Worm (Caenorhabditis elegans) whole organism, L4 larva: Measurements from ENCODE around the gene dos-3.
A peak's percentile ranks its signal among the peaks of the same experiment; 100 is the strongest.

Source experiments
- F37D6.2 ChIP-seq: sonication (generic microtip); optimal IDR thresholded peaks from 2 replicates; lab custom pipeline; 2016; ENCODE audit warnings: mild to moderate bottlenecking, missing genetic modification characterization, missing compliant biosample characterization
- F44E2.7 ChIP-seq: fragments of 200-800 bp; sonication (Bioruptor generic); IDR thresholded peaks from 2 replicates; pipeline ENCODE4 v2.1.2; 2022; ENCODE audit warnings: missing genetic modification characterization, missing compliant biosample characterization
- F49E8.2 ChIP-seq: sonication (generic microtip); optimal IDR thresholded peaks from 2 replicates; lab custom pipeline; 2016; ENCODE audit warnings: missing compliant biosample characterization, mild to moderate bottlenecking, missing genetic modification characterization, borderline replicate concordance
- R02D3.7 ChIP-seq: fragments of 150-350 bp; sonication (generic microtip); optimal IDR thresholded peaks from 3 replicates; lab custom pipeline; 2014; ENCODE audit warnings: missing biosample characterization, missing genetic modification characterization
- Y105C5A.15 ChIP-seq: fragments of 200-800 bp; sonication (Bioruptor generic); IDR thresholded peaks from 2 replicates; pipeline ENCODE4 v1.3.6; 2022; ENCODE audit warnings: missing genetic modification characterization, missing compliant biosample characterization
- aha-1 ChIP-seq: fragments of 150-350 bp; peaks from one replicate; lab custom pipeline; 2014; ENCODE audit warnings: missing biosample characterization, missing genetic modification characterization
- ctbp-1 ChIP-seq: fragments of 200-800 bp; sonication (Bioruptor generic); IDR thresholded peaks from 2 replicates; pipeline ENCODE4 v1.3.6; 2022; ENCODE audit warnings: missing genetic modification reagents, missing genetic modification characterization, missing compliant biosample characterization
- hlh-11 ChIP-seq: fragments of 200-800 bp; sonication (Bioruptor generic); optimal IDR thresholded peaks from 2 replicates; lab custom pipeline; 2018; ENCODE audit warnings: mild to moderate bottlenecking, missing genetic modification characterization, missing compliant biosample characterization
- lin-38 ChIP-seq: fragments of 200-800 bp; sonication (Bioruptor generic); IDR thresholded peaks from 2 replicates; pipeline ENCODE4 v1.3.6; 2022; ENCODE audit warnings: missing genetic modification reagents, missing genetic modification characterization, missing compliant biosample characterization
- lin-39 ChIP-seq: fragments of 150-350 bp; optimal IDR thresholded peaks from 2 replicates; lab custom pipeline; 2014; ENCODE audit warnings: missing biosample characterization, missing genetic modification reagents, missing genetic modification characterization
- mdt-29 ChIP-seq: fragments of 200-800 bp; sonication (Bioruptor generic); IDR thresholded peaks from 2 replicates; pipeline ENCODE4 v1.3.6; 2022; ENCODE audit warnings: missing genetic modification reagents, missing genetic modification characterization, missing compliant biosample characterization
- mxl-3 ChIP-seq: fragments of 200-800 bp; sonication (Bioruptor generic); optimal IDR thresholded peaks from 2 replicates; lab custom pipeline; 2018; ENCODE audit warnings: mild to moderate bottlenecking, missing genetic modification characterization, missing compliant biosample characterization
- nhr-102 ChIP-seq: sonication (generic microtip); optimal IDR thresholded peaks from 2 replicates; lab custom pipeline; 2016; ENCODE audit warnings: mild to moderate bottlenecking, missing genetic modification characterization, moderate library complexity, missing compliant biosample characterization
- rbr-2 ChIP-seq: sonication (generic microtip); optimal IDR thresholded peaks from 2 replicates; lab custom pipeline; 2016; ENCODE audit warnings: missing genotype, missing genetic modification characterization, missing compliant biosample characterization
- saeg-2 ChIP-seq: fragments of 200-800 bp; sonication (Bioruptor generic); IDR thresholded peaks from 2 replicates; pipeline ENCODE4 v1.3.6; 2022; ENCODE audit warnings: missing genetic modification reagents, missing genetic modification characterization, missing compliant biosample characterization
- spr-1 ChIP-seq: sonication (generic microtip); optimal IDR thresholded peaks from 2 replicates; lab custom pipeline; 2016; ENCODE audit warnings: mild to moderate bottlenecking, missing genetic modification characterization, missing compliant biosample characterization
- spr-3 ChIP-seq: fragments of 200-800 bp; sonication (Bioruptor generic); optimal IDR thresholded peaks from 2 replicates; lab custom pipeline; 2018; ENCODE audit warnings: mild to moderate bottlenecking, missing genetic modification characterization, missing compliant biosample characterization
- unc-62 ChIP-seq, 3 experiments: fragments of 150-350 bp in 1 of 3; sonication (generic microtip); optimal IDR thresholded peaks in 2 of 3; peaks in 1 of 3; 1 replicate in 1 of 3; 2 replicates in 2 of 3; lab custom pipeline; 2014 to 2017; ENCODE audit warnings: missing biosample characterization in 3 of 3, missing genetic modification characterization in 3 of 3, missing genetic modification reagents in 3 of 3, missing genotype in 1 of 3
- vab-7 ChIP-seq: fragments of 200-800 bp; sonication (Bioruptor generic); IDR thresholded peaks from 2 replicates; pipeline ENCODE4 v1.3.6; 2022; ENCODE audit warnings: missing genetic modification reagents, missing genetic modification characterization, missing compliant biosample characterization
- zfp-2 ChIP-seq: sonication (generic microtip); optimal IDR thresholded peaks from 2 replicates; lab custom pipeline; 2016; ENCODE audit warnings: mild to moderate bottlenecking, missing genetic modification characterization, missing compliant biosample characterization
- zip-2 ChIP-seq: fragments of 150-350 bp; optimal IDR thresholded peaks from 2 replicates; lab custom pipeline; 2014; ENCODE audit warnings: missing biosample characterization, missing genetic modification characterization

The dos-3 gene

ce11 chrIII:793595-793994, 45.8 kb downstream of the dos-3 start, which contains the start of gene snt-2 (continued):
- TF ChIP-seq mxl-3 (peak; percentile 51), lin-38 (GFP tag; lab: Robert Waterston, UW) (peak; percentile 78), mdt-29 (0 out of 2 replicates have a peak, but pooled peaks have one; percentile 26), F37D6.2 (tag; lab: Kevin White, UChicago) (peak; percentile 38)

DNA sequence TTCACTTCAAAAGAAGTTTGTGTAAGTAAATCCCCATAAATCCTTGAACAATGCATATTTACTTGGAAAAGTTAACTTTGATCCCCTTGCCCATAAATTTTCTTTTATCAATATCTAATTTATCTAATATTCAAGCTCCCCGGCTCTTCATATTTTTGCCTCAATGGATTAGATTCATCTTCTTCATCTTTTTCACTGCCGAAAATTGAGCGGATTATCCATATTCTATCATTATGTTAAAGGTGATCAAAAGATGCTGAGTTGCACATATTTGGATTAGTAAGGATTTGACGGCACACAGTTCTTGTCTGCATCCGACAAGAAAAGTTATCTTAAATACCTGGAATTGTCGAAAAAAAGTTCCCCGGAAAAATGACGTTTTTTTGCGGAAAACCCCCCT, 48.8 kb downstream of the dos-3 start:
- TF ChIP-seq hlh-11 (tag; lab: Kevin White, UChicago) (no peak), spr-3 (GFP tag; lab: Kevin White, UChicago) (no peak), R02D3.7 (tag; lab: Kevin White, UChicago) (no peak), unc-62 (GFP tag; optimal IDR thresholded peaks at IDR 0.05 in 1 of 2; lab: Kevin White, UChicago) (no peak), unc-62 (tag; optimal IDR thresholded peaks at IDR 0.05; lab: Kevin White, UChicago) (no peak), zip-2 (no peak), saeg-2 (no peak), mxl-3 (no peak), nhr-102 (tag; lab: Kevin White, UChicago) (no peak), Y105C5A.15 (GFP tag; lab: Robert Waterston, UW) (no peak), aha-1 (tag; lab: Kevin White, UChicago) (no peak), ctbp-1 (GFP tag; lab: Robert Waterston, UW) (no peak), F49E8.2 (tag; lab: Kevin White, UChicago) (no peak), lin-39 (no peak), vab-7 (GFP tag; lab: Robert Waterston, UW) (no peak), spr-1 (tag; lab: Kevin White, UChicago) (no peak), rbr-2 (no peak), zfp-2 (tag; lab: Kevin White, UChicago) (no peak)

DNA sequence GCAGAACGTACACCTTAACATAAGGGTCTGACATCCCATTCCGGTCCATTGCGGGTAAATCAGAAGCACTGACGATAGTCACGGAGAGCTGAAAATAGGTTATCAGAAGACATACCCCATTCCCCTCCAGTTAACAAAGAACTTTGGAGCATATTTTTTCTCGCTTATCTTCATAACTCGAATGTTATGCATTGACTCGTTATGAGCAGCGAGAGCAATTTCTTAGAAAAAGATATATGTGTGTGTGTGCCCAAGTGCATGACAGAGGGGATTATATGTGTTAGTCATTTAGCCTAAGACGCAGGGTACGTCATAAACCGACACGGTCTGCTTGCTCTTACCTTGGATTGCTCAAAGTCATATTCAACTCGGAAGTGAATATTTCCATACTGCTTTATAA, 49.8 kb downstream of the dos-3 start:
- no peak for TF ChIP-seq F44E2.7 (GFP tag; lab: Robert Waterston, UW)
- peak; percentile 34 for TF ChIP-seq aha-1 (tag; lab: Kevin White, UChicago)
